5 worm cellular contexts compared by ENCODE assay signal in the genomic region with DNA sequence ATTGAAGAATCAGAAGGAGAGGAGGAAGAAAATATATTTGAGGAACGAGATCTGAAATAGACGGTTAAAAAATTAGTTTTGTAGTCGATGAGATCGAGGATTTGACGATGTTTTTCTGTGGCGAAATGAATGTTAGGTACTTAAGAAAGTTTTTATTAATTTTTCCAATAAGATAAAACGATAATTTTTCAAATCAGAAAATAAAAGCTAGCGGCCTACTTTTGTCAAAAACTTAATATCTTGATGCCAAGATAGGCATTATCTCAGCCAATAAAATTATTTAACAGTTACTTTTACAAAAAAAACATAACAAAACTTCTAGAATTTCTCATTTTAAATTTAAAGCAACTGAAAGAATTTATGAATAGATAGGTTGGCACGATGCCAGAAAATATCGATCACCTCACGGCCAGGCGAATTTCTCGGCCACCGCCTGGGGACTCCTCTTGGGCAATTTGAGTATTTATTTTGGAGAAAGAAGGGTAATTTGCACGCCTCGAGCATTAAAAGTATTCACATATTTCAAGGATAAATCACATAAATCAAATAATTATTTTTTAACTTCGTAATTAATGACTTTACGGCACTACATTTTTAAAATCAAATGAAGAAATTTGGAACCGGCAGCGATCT.
TF ChIP-seq lines count a peak whose summit lies in the region.

TSS of gene fubl-2 (minus strand) at position 51 of the 633 bp plus-strand sequence.

TF ChIP-seq in whole organism, L1 larva, 84 proteins besides CTCF, POLR2A, EP300 and RAD21 (continues in another document):
- no peak for TF ChIP-seq mef-2 (tag; optimal IDR thresholded peaks at IDR 0.05; lab: Kevin White, UChicago)
- no peak for TF ChIP-seq ceh-88 (GFP tag; IDR thresholded peaks at IDR 0.05; lab: Robert Waterston, UW)
- TF ChIP-seq fkh-4 (tag; optimal IDR thresholded peaks at IDR 0.05; lab: Kevin White, UChicago; ENCODE audit: borderline replicate concordance): peak; percentile 54
- TF ChIP-seq lin-35 (GFP tag; optimal IDR thresholded peaks at IDR 0.05; lab: Kevin White, UChicago): peak; percentile 53 to 69
- peak; percentile 51 for TF ChIP-seq mep-1 (tag; optimal IDR thresholded peaks at IDR 0.05; lab: Kevin White, UChicago)
- TF ChIP-seq unc-86 (tag; optimal IDR thresholded peaks at IDR 0.05; lab: Kevin White, UChicago): peak; percentile 43
- TF ChIP-seq dpl-1 (GFP tag; optimal IDR thresholded peaks at IDR 0.05; lab: Kevin White, UChicago): peak; percentile 53 to 71 (median 54)
- no peak for TF ChIP-seq pqm-1 (tag; optimal IDR thresholded peaks at IDR 0.05; lab: Kevin White, UChicago)
- TF ChIP-seq nhr-19 (GFP tag; conservative IDR thresholded peaks at IDR 0.05; lab: Robert Waterston, UW): peak; percentile 62
- TF ChIP-seq irx-1 (tag; optimal IDR thresholded peaks at IDR 0.05; lab: Kevin White, UChicago): peak; percentile 51
- peak in 1 of 2 experiments; percentile 68 for TF ChIP-seq ztf-11 (tag; optimal IDR thresholded peaks at IDR 0.05; lab: Kevin White, UChicago)
- peak; percentile 65 for TF ChIP-seq fkh-8 (tag; optimal IDR thresholded peaks at IDR 0.05; lab: Kevin White, UChicago)
- peak; percentile 76 to 77 for TF ChIP-seq lsy-2 (tag; optimal IDR thresholded peaks at IDR 0.05; lab: Kevin White, UChicago)
- no peak for TF ChIP-seq unc-62 (GFP tag; optimal IDR thresholded peaks at IDR 0.05; lab: Kevin White, UChicago)
- TF ChIP-seq C16A3.4 (tag; optimal IDR thresholded peaks at IDR 0.05; lab: Kevin White, UChicago): peak; percentile 43
- peak; percentile 34 for TF ChIP-seq blmp-1 (tag; optimal IDR thresholded peaks at IDR 0.05; lab: Kevin White, UChicago)

TF ChIP-seq in whole organism, L3 larva, 47 proteins besides CTCF, POLR2A, EP300 and RAD21 (continues in another document):
- TF ChIP-seq jun-1 (tag; optimal IDR thresholded peaks at IDR 0.05; lab: Kevin White, UChicago) (no peak), ztf-11 (tag; optimal IDR thresholded peaks at IDR 0.05; lab: Kevin White, UChicago) (no peak), egl-5 (tag; optimal IDR thresholded peaks at IDR 0.05; lab: Kevin White, UChicago) (no peak), nhr-237 (tag; optimal IDR thresholded peaks at IDR 0.05; lab: Kevin White, UChicago) (no peak), nhr-43 (tag; optimal IDR thresholded peaks at IDR 0.05; lab: Kevin White, UChicago; ENCODE audit: poor library complexity, severe bottlenecking) (peak; percentile 83), ceh-82 (tag; optimal IDR thresholded peaks at IDR 0.05; lab: Kevin White, UChicago) (no peak), fkh-2 (tag; optimal IDR thresholded peaks at IDR 0.05; lab: Kevin White, UChicago) (no peak), elt-2 (tag; optimal IDR thresholded peaks at IDR 0.05; lab: Kevin White, UChicago) (peak; percentile 35), nhr-25 (tag; optimal IDR thresholded peaks at IDR 0.05; lab: Kevin White, UChicago) (peak; percentile 41), fkh-10 (GFP tag; optimal IDR thresholded peaks at IDR 0.05; lab: Kevin White, UChicago) (no peak), mdl-1 (tag; optimal IDR thresholded peaks at IDR 0.05; lab: Kevin White, UChicago) (no peak), nfya-1 (tag; optimal IDR thresholded peaks at IDR 0.05; lab: Kevin White, UChicago; ENCODE audit: insufficient read depth) (peak; percentile 68), nhr-28 (tag; optimal IDR thresholded peaks at IDR 0.05; lab: Kevin White, UChicago) (no peak), sea-2 (GFP tag; optimal IDR thresholded peaks at IDR 0.05; lab: Kevin White, UChicago) (no peak), nhr-11 (tag; optimal IDR thresholded peaks at IDR 0.05; lab: Kevin White, UChicago) (no peak), snpc-4 (tag; optimal IDR thresholded peaks at IDR 0.05; lab: Kevin White, UChicago) (peak; percentile 58), pha-4 (tag; optimal IDR thresholded peaks at IDR 0.05; lab: Kevin White, UChicago) (peak; percentile 71)

TF ChIP-seq in whole organism, early embryonic, 17 proteins besides CTCF, POLR2A, EP300 and RAD21:
- peak; percentile 64; the same call in 1 of the 2 replicates for TF ChIP-seq tbx-37 (GFP tag; conservative IDR thresholded peaks at IDR 0.05; lab: Robert Waterston, UW)
- TF ChIP-seq F13C5.2 (tag; optimal IDR thresholded peaks at IDR 0.05; lab: Kevin White, UChicago): no peak
- no peak for TF ChIP-seq flt-1 (GFP tag; IDR thresholded peaks at IDR 0.05; lab: Robert Waterston, UW)
- no peak for TF ChIP-seq B0310.2 (tag; optimal IDR thresholded peaks at IDR 0.05; lab: Kevin White, UChicago)
- no peak for TF ChIP-seq pes-1 (GFP tag; IDR thresholded peaks at IDR 0.05; lab: Robert Waterston, UW)
- no peak for TF ChIP-seq ets-7 (tag; optimal IDR thresholded peaks at IDR 0.05; lab: Kevin White, UChicago)

TF ChIP-seq in whole organism, midembryonic, 9 proteins besides CTCF, POLR2A, EP300 and RAD21:
- TF ChIP-seq ztf-23 (GFP tag; IDR thresholded peaks at IDR 0.05; lab: Robert Waterston, UW) (0 out of 2 replicates have a peak, but pooled peaks have one; percentile 27), med-1 (GFP tag; optimal IDR thresholded peaks at IDR 0.05; lab: Kevin White, UChicago; ENCODE audit: insufficient read depth) (no peak)

TF ChIP-seq in whole organism, young adult, 124 proteins besides CTCF, POLR2A, EP300 and RAD21 (continues in another document):
- TF ChIP-seq T07F8.4 (tag; optimal IDR thresholded peaks at IDR 0.05; lab: Kevin White, UChicago): no peak
- TF ChIP-seq ztf-25 (GFP tag; IDR thresholded peaks at IDR 0.05; lab: Robert Waterston, UW): no peak
- TF ChIP-seq ceh-91 (GFP tag; IDR thresholded peaks at IDR 0.05; lab: Robert Waterston, UW): peak; percentile 26; the same call in 1 of the 2 replicates
- no peak for TF ChIP-seq chd-7 (tag; optimal IDR thresholded peaks at IDR 0.05; lab: Kevin White, UChicago)
- no peak for TF ChIP-seq Y53G8AR.9 (GFP tag; conservative IDR thresholded peaks at IDR 0.05; lab: Robert Waterston, UW)
- no peak for TF ChIP-seq F57C9.4 (tag; optimal IDR thresholded peaks at IDR 0.05; lab: Kevin White, UChicago)
- no peak for TF ChIP-seq mel-28 (tag; optimal IDR thresholded peaks at IDR 0.05; lab: Kevin White, UChicago; ENCODE audit: borderline replicate concordance)
- no peak for TF ChIP-seq attf-6 (GFP tag; IDR thresholded peaks at IDR 0.05; lab: Robert Waterston, UW)
- no peak for TF ChIP-seq nfya-2 (GFP tag; IDR thresholded peaks at IDR 0.05; lab: Robert Waterston, UW)
- no peak for TF ChIP-seq ceh-40 (GFP tag; IDR thresholded peaks at IDR 0.05; lab: Robert Waterston, UW)
- no peak for TF ChIP-seq hlh-12 (tag; optimal IDR thresholded peaks at IDR 0.05; lab: Kevin White, UChicago)
- no peak for TF ChIP-seq Y53F4B.3 (GFP tag; IDR thresholded peaks at IDR 0.05; lab: Robert Waterston, UW)
- no peak for TF ChIP-seq B0336.3 (GFP tag; IDR thresholded peaks at IDR 0.05; lab: Robert Waterston, UW)
- no peak for TF ChIP-seq somi-1 (GFP tag; optimal IDR thresholded peaks at IDR 0.05; lab: Kevin White, UChicago)
- no peak for TF ChIP-seq tbx-9 (tag; optimal IDR thresholded peaks at IDR 0.05; lab: Kevin White, UChicago; ENCODE audit: borderline replicate concordance)
- TF ChIP-seq Y67H2A.10 (GFP tag; conservative IDR thresholded peaks at IDR 0.05; lab: Robert Waterston, UW): no peak
- peak; percentile 5 for TF ChIP-seq him-1 (tag; optimal IDR thresholded peaks at IDR 0.05; lab: Kevin White, UChicago)
- TF ChIP-seq efl-1 (GFP tag; optimal IDR thresholded peaks at IDR 0.05; lab: Kevin White, UChicago): no peak
- TF ChIP-seq attf-3 (GFP tag; conservative IDR thresholded peaks at IDR 0.05; lab: Robert Waterston, UW): 0 out of 2 replicates have a peak, but pooled peaks have one; percentile 38
- no peak for TF ChIP-seq nfyb-1 (GFP tag; IDR thresholded peaks at IDR 0.05; lab: Robert Waterston, UW)
- TF ChIP-seq B0035.1 (tag; optimal IDR thresholded peaks at IDR 0.05; lab: Kevin White, UChicago): no peak
- TF ChIP-seq F33H1.4 (GFP tag; IDR thresholded peaks at IDR 0.05; lab: Robert Waterston, UW): peak; percentile 60
- no peak for TF ChIP-seq ceh-79 (tag; optimal IDR thresholded peaks at IDR 0.05; lab: Kevin White, UChicago)
- TF ChIP-seq mcd-1 (GFP tag; IDR thresholded peaks at IDR 0.05; lab: Robert Waterston, UW): no peak
- no peak for TF ChIP-seq T26A5.8 (tag; optimal IDR thresholded peaks at IDR 0.05; lab: Kevin White, UChicago)
- TF ChIP-seq hlh-26 (GFP tag; conservative IDR thresholded peaks at IDR 0.05; lab: Robert Waterston, UW): no peak
- TF ChIP-seq ets-4 (GFP tag; optimal IDR thresholded peaks at IDR 0.05; lab: Kevin White, UChicago): no peak
- no peak for TF ChIP-seq ztf-3 (GFP tag; optimal IDR thresholded peaks at IDR 0.05; lab: Kevin White, UChicago)
- TF ChIP-seq aptf-3 (GFP tag; IDR thresholded peaks at IDR 0.05; lab: Robert Waterston, UW): no peak
- TF ChIP-seq F23B12.7 (tag; optimal IDR thresholded peaks at IDR 0.05; lab: Kevin White, UChicago; ENCODE audit: insufficient read depth): peak; percentile 27
- TF ChIP-seq hsf-1 (GFP tag; IDR thresholded peaks at IDR 0.05; lab: Robert Waterston, UW): no peak
- TF ChIP-seq nhr-120 (GFP tag; IDR thresholded peaks at IDR 0.05; lab: Robert Waterston, UW): no peak
- no peak for TF ChIP-seq nhr-80 (tag; optimal IDR thresholded peaks at IDR 0.05; lab: Kevin White, UChicago)
- TF ChIP-seq cebp-2 (GFP tag; IDR thresholded peaks at IDR 0.05; lab: Robert Waterston, UW): no peak
- no peak for TF ChIP-seq B0019.2 (GFP tag; conservative IDR thresholded peaks at IDR 0.05; lab: Robert Waterston, UW)
- TF ChIP-seq F55B11.4 (tag; optimal IDR thresholded peaks at IDR 0.05; lab: Kevin White, UChicago; ENCODE audit: borderline replicate concordance, insufficient read depth): no peak
- TF ChIP-seq egrh-3 (GFP tag; IDR thresholded peaks at IDR 0.05; lab: Robert Waterston, UW): no peak
- TF ChIP-seq lin-26 (GFP tag; IDR thresholded peaks at IDR 0.05; lab: Robert Waterston, UW): no peak
- TF ChIP-seq akir-1 (GFP tag; optimal IDR thresholded peaks at IDR 0.05; lab: Kevin White, UChicago): no peak
- TF ChIP-seq F22D6.2 (tag; optimal IDR thresholded peaks at IDR 0.05; lab: Kevin White, UChicago): no peak
- TF ChIP-seq lag-1 (GFP tag; IDR thresholded peaks at IDR 0.05; lab: Robert Waterston, UW): no peak
- no peak for TF ChIP-seq ztf-26 (tag; optimal IDR thresholded peaks at IDR 0.05; lab: Kevin White, UChicago)
- no peak; the same call in 1 of the 2 replicates for TF ChIP-seq K11D2.4 (GFP tag; IDR thresholded peaks at IDR 0.05; lab: Robert Waterston, UW)
- no peak for TF ChIP-seq atf-7 (tag; optimal IDR thresholded peaks at IDR 0.05; lab: Kevin White, UChicago)
- peak; percentile 45 for TF ChIP-seq snpc-3.4 (tag; optimal IDR thresholded peaks at IDR 0.05; lab: Kevin White, UChicago)
- no peak for TF ChIP-seq F52B5.7 (tag; optimal IDR thresholded peaks at IDR 0.05; lab: Kevin White, UChicago)
- TF ChIP-seq ccch-3 (GFP tag; optimal IDR thresholded peaks at IDR 0.05; lab: Kevin White, UChicago): no peak

Comparison
In these comparisons a context has a peak if more than half of its experiments do, and no peak if none do; other contexts are left out.
1. Of the 8 proteins assayed by ChIP-seq in both whole organism, young adult and whole organism, L1 larva: peak only in whole organism, young adult: unc-130; only in whole organism, L1 larva: dpl-1, efl-1, lin-35 and nhr-90; in both: none; in neither: 2; mixed calls (peak in some experiments, not most) for 1.